Fruit fly (Drosophila melanogaster): ENCODE results near the gene MED22.

DNA sequence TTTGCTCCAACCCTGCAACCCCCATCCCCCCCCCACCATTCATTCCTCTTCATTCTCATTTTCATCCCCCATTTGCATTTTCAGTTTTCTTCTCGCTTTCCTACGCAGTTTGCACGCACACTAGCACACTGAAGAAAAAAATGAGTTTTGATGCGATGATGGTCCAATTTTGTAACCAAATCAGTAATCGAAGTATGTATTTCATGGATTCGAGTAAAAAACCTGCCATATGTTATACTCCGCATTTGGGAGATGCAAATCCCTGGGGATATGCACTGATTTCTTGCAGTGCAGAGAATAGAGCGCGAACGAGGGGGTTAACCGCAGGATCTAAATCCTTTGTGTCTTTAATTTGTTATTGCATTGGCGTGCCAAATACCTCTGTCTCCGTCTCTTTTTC lies 27.9 kb downstream of the MED22 start:
- TF ChIP-seq toe (GFP tag; optimal IDR thresholded peaks at IDR 0.05) = no peak
- TF ChIP-seq cic (GFP tag; optimal IDR thresholded peaks at IDR 0.05) = no peak
- no peak for TF ChIP-seq Mnt (GFP tag; optimal IDR thresholded peaks at IDR 0.05)
- TF ChIP-seq kay (GFP tag; ENCODE audit: borderline replicate concordance) = no peak
- TF ChIP-seq CG7101 (tag; optimal IDR thresholded peaks at IDR 0.05) = no peak
- TF ChIP-seq CG1620 (GFP tag; optimal IDR thresholded peaks at IDR 0.05) = no peak
- no peak for TF ChIP-seq Hr96 (GFP tag; optimal IDR thresholded peaks at IDR 0.05)
- no peak for TF ChIP-seq tj (GFP tag; optimal IDR thresholded peaks at IDR 0.05)
- TF ChIP-seq pad (GFP tag; optimal IDR thresholded peaks at IDR 0.05) = no peak
